Worm (Caenorhabditis elegans) whole organism, L2 larva: Measurements from ENCODE around the gene col-170.

ENCODE experiments used
- C34F6.9 ChIP-seq: fragments of 150-350 bp; optimal IDR thresholded peaks from 2 replicates; lab custom pipeline; 2014; ENCODE audit warnings: missing biosample characterization, missing genetic modification characterization
- F13H6.1 ChIP-seq: sonication (generic microtip); optimal IDR thresholded peaks from 2 replicates; lab custom pipeline; 2016; ENCODE audit warnings: missing genetic modification characterization, missing compliant biosample characterization
- R02D3.7 ChIP-seq: fragments of 150-350 bp; optimal IDR thresholded peaks from 2 replicates; lab custom pipeline; 2014; ENCODE audit warnings: missing biosample characterization, missing genetic modification characterization
- Y55F3AM.14 ChIP-seq: fragments of 200-800 bp; sonication (Bioruptor generic); optimal IDR thresholded peaks from 2 replicates; lab custom pipeline; 2018; ENCODE audit warnings: mild to moderate bottlenecking, missing genetic modification characterization, missing compliant biosample characterization
- ZK546.5 ChIP-seq: sonication (generic microtip); optimal IDR thresholded peaks from 2 replicates; lab custom pipeline; 2017; ENCODE audit warnings: missing biosample characterization, missing genetic modification characterization
- alr-1 ChIP-seq: fragments of 150-350 bp; optimal IDR thresholded peaks from 2 replicates; lab custom pipeline; 2014; ENCODE audit warnings: missing biosample characterization, missing genetic modification characterization
- aly-2 ChIP-seq: fragments of 150-350 bp; optimal IDR thresholded peaks from 2 replicates; lab custom pipeline; 2014; ENCODE audit warnings: missing biosample characterization, missing genetic modification characterization
- ama-1 ChIP-seq: fragments of 150-350 bp; optimal IDR thresholded peaks from 2 replicates; lab custom pipeline; 2018; ENCODE audit warnings: inconsistent platforms
- blmp-1 ChIP-seq: sonication (generic microtip); optimal IDR thresholded peaks from 2 replicates; lab custom pipeline; 2017; ENCODE audit warnings: missing genetic modification characterization, mild to moderate bottlenecking, missing compliant biosample characterization, antibody characterized with exemption, moderate library complexity; ENCODE audit not compliant: insufficient read depth
- ceh-16 ChIP-seq: fragments of 150-350 bp; optimal IDR thresholded peaks from 2 replicates; lab custom pipeline; 2014; ENCODE audit warnings: missing biosample characterization, missing genetic modification characterization
- ceh-82 ChIP-seq: fragments of 150-350 bp; optimal IDR thresholded peaks from 2 replicates; lab custom pipeline; 2014; ENCODE audit warnings: missing biosample characterization, missing genetic modification characterization
- crh-2 ChIP-seq: sonication (generic microtip); optimal IDR thresholded peaks from 2 replicates; lab custom pipeline; 2017; ENCODE audit warnings: missing biosample characterization, missing genetic modification characterization
- dmd-4 ChIP-seq: sonication (generic microtip); optimal IDR thresholded peaks from 2 replicates; lab custom pipeline; 2017; ENCODE audit warnings: missing biosample characterization, missing genetic modification characterization
- egl-27 ChIP-seq: sonication (generic microtip); optimal IDR thresholded peaks from 3 replicates; lab custom pipeline; 2017; ENCODE audit warnings: missing biosample characterization, missing genetic modification reagents, missing genetic modification characterization
- elt-1 ChIP-seq: fragments of 150-350 bp; optimal IDR thresholded peaks from 2 replicates; lab custom pipeline; 2014; ENCODE audit warnings: missing biosample characterization, missing genetic modification characterization
- elt-3 ChIP-seq: sonication (generic microtip); optimal IDR thresholded peaks from 2 replicates; lab custom pipeline; 2017; ENCODE audit warnings: missing biosample characterization, missing genetic modification characterization
- fos-1 ChIP-seq: fragments of 150-350 bp; optimal IDR thresholded peaks from 2 replicates; lab custom pipeline; 2014; ENCODE audit warnings: missing biosample characterization, missing genetic modification characterization
- gmeb-1 ChIP-seq: fragments of 150-350 bp; optimal IDR thresholded peaks from 2 replicates; lab custom pipeline; 2014; ENCODE audit warnings: missing biosample characterization, missing genetic modification characterization
- lin-11 ChIP-seq: fragments of 150-350 bp; sonication (generic microtip); optimal IDR thresholded peaks from 2 replicates; lab custom pipeline; 2014; ENCODE audit warnings: missing biosample characterization, missing genetic modification characterization, inconsistent platforms, mixed read lengths
- lin-13 ChIP-seq: fragments of 150-350 bp; optimal IDR thresholded peaks from 2 replicates; lab custom pipeline; 2014; ENCODE audit warnings: missing biosample characterization, missing genetic modification reagents, missing genetic modification characterization
- lin-39 ChIP-seq: fragments of 150-350 bp; optimal IDR thresholded peaks from 2 replicates; lab custom pipeline; 2014; ENCODE audit warnings: missing biosample characterization, missing genetic modification reagents, missing genetic modification characterization
- lsy-2 ChIP-seq, 2 experiments: fragments of 150-350 bp in 1 of 2; sonication (generic microtip) in 1 of 2; optimal IDR thresholded peaks; 2 replicates each; lab custom pipeline; 2014 to 2017; ENCODE audit warnings: missing biosample characterization in 2 of 2, missing genetic modification characterization in 2 of 2
- mab-5 ChIP-seq: fragments of 150-350 bp; optimal IDR thresholded peaks from 2 replicates; lab custom pipeline; 2014; ENCODE audit warnings: missing biosample characterization, missing genetic modification characterization
- mbf-1 ChIP-seq: sonication (generic microtip); optimal IDR thresholded peaks from 2 replicates; lab custom pipeline; 2017; ENCODE audit warnings: missing biosample characterization, missing genetic modification characterization
- mdl-1 ChIP-seq, 2 experiments: fragments of 150-350 bp in 1 of 2; sonication (generic microtip) in 1 of 2; optimal IDR thresholded peaks; 2 replicates each; lab custom pipeline; 2017; ENCODE audit warnings: missing biosample characterization in 2 of 2, missing genetic modification characterization in 2 of 2
- nhr-10 ChIP-seq: sonication (generic microtip); optimal IDR thresholded peaks from 2 replicates; lab custom pipeline; 2017; ENCODE audit warnings: missing biosample characterization, missing genetic modification characterization
- nhr-11 ChIP-seq: fragments of 150-350 bp; optimal IDR thresholded peaks from 2 replicates; lab custom pipeline; 2014; ENCODE audit warnings: missing biosample characterization, missing genetic modification characterization
- nhr-12 ChIP-seq: fragments of 150-350 bp; optimal IDR thresholded peaks from 2 replicates; lab custom pipeline; 2014; ENCODE audit warnings: missing biosample characterization, missing genetic modification characterization
- nhr-129 ChIP-seq: fragments of 150-350 bp; optimal IDR thresholded peaks from 2 replicates; lab custom pipeline; 2014; ENCODE audit warnings: missing biosample characterization, missing genetic modification characterization
- nhr-21 ChIP-seq: fragments of 150-350 bp; optimal IDR thresholded peaks from 2 replicates; lab custom pipeline; 2014; ENCODE audit warnings: missing biosample characterization, missing genetic modification characterization
- nhr-23 ChIP-seq: fragments of 150-350 bp; optimal IDR thresholded peaks from 2 replicates; lab custom pipeline; 2014; ENCODE audit warnings: missing biosample characterization, missing genetic modification reagents, missing genetic modification characterization
- nhr-237 ChIP-seq: fragments of 150-350 bp; optimal IDR thresholded peaks from 2 replicates; lab custom pipeline; 2014; ENCODE audit warnings: missing biosample characterization, missing genetic modification characterization
- nhr-25 ChIP-seq: fragments of 150-350 bp; sonication (generic microtip); optimal IDR thresholded peaks from 3 replicates; lab custom pipeline; 2014; ENCODE audit warnings: missing biosample characterization, missing genetic modification characterization
- nhr-6 ChIP-seq: fragments of 150-350 bp; optimal IDR thresholded peaks from 2 replicates; lab custom pipeline; 2014; ENCODE audit warnings: missing biosample characterization, missing genetic modification characterization
- nhr-77 ChIP-seq: fragments of 150-350 bp; optimal IDR thresholded peaks from 2 replicates; lab custom pipeline; 2014; ENCODE audit warnings: missing biosample characterization, missing genetic modification characterization
- peb-1 ChIP-seq: fragments of 150-350 bp; optimal IDR thresholded peaks from 2 replicates; lab custom pipeline; 2014; ENCODE audit warnings: missing biosample characterization, missing genetic modification characterization
- sem-4 ChIP-seq: fragments of 150-350 bp; optimal IDR thresholded peaks from 2 replicates; lab custom pipeline; 2014; ENCODE audit warnings: missing biosample characterization, missing genetic modification reagents, missing genetic modification characterization
- skn-1 ChIP-seq: sonication (generic microtip); optimal IDR thresholded peaks from 2 replicates; lab custom pipeline; 2017; ENCODE audit warnings: missing biosample characterization, missing genetic modification characterization
- sma-3 ChIP-seq: sonication (generic microtip); optimal IDR thresholded peaks from 2 replicates; lab custom pipeline; 2016; ENCODE audit warnings: missing genetic modification reagents, missing genetic modification characterization, missing compliant biosample characterization
- sma-9 ChIP-seq, 2 experiments: fragments of 150-350 bp in 1 of 2; sonication (generic microtip) in 1 of 2; optimal IDR thresholded peaks; 2 replicates each; lab custom pipeline; 2014 to 2016; ENCODE audit warnings: missing genetic modification characterization in 2 of 2, mild to moderate bottlenecking in 1 of 2, missing biosample characterization in 1 of 2, missing compliant biosample characterization in 1 of 2, missing genetic modification reagents in 1 of 2, moderate library complexity in 1 of 2
- snpc-4 ChIP-seq: fragments of 150-350 bp; optimal IDR thresholded peaks from 2 replicates; lab custom pipeline; 2014; ENCODE audit warnings: missing biosample characterization, missing genetic modification characterization
- unc-39 ChIP-seq: fragments of 150-350 bp; optimal IDR thresholded peaks from 2 replicates; lab custom pipeline; 2014; ENCODE audit warnings: missing biosample characterization, missing genetic modification characterization
- unc-55 ChIP-seq: fragments of 150-350 bp; sonication (generic microtip); optimal IDR thresholded peaks from 3 replicates; lab custom pipeline; 2014; ENCODE audit warnings: missing biosample characterization, missing genetic modification reagents, missing genetic modification characterization
- unc-62 ChIP-seq: fragments of 150-350 bp; optimal IDR thresholded peaks from 2 replicates; lab custom pipeline; 2014; ENCODE audit warnings: missing biosample characterization, missing genetic modification reagents, missing genetic modification characterization
- zag-1 ChIP-seq: fragments of 150-350 bp; optimal IDR thresholded peaks from 2 replicates; lab custom pipeline; 2014; ENCODE audit warnings: missing biosample characterization, missing genetic modification characterization
- ztf-1 ChIP-seq: fragments of 200-800 bp; sonication (Bioruptor generic); conservative IDR thresholded peaks from 2 replicates; pipeline ENCODE4 v1.3.6; 2022; ENCODE audit warnings: missing genetic modification characterization, missing compliant biosample characterization
- ztf-11 ChIP-seq: sonication (generic microtip); optimal IDR thresholded peaks from 2 replicates; lab custom pipeline; 2017; ENCODE audit warnings: missing biosample characterization, missing genetic modification characterization
- ztf-4 ChIP-seq: fragments of 150-350 bp; optimal IDR thresholded peaks from 2 replicates; lab custom pipeline; 2014; ENCODE audit warnings: missing biosample characterization, missing genetic modification characterization

col-170 gene

DNA sequence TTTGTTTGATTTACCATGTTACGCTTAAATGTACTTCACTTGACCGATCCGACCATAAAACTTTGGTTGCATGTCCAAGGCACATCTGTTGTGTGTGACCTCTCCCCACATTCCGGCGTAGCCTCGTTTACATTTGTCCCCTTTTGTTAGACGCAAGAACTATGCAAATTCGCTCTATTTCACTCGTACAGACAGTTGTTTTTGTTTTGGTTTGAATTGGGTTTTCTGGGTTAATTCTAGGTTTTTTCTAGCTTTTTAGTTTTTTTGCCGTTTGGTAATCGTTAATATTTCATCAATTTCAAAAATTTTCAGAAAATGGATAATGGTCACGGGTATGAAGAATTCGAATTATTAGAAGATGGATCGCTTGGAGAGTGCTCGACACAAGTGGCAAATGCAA is 38.7 kb upstream of the col-170 start, which contains the start of gene mom-1:
Gene mom-1 (plus strand): TSS at position 301 of the 400 bp plus-strand sequence.
- TF ChIP-seq snpc-4 (tag; lab: Kevin White, UChicago) (no peak), nhr-77 (no peak), lin-13 (GFP tag; lab: Kevin White, UChicago) (no peak), ceh-16 (no peak), blmp-1 (tag; lab: Kevin White, UChicago) (no peak), lin-39 (tag; lab: Kevin White, UChicago) (no peak), dmd-4 (tag; lab: Kevin White, UChicago) (no peak), unc-39 (tag; lab: Kevin White, UChicago) (no peak), unc-62 (no peak), nhr-6 (no peak), nhr-21 (no peak), ztf-11 (tag; lab: Kevin White, UChicago) (no peak), nhr-25 (no peak), unc-55 (no peak), nhr-12 (no peak), lsy-2 (tag; optimal IDR thresholded peaks at IDR 0.05; lab: Kevin White, UChicago) (no peak), sma-9 (GFP tag; optimal IDR thresholded peaks at IDR 0.05; lab: Kevin White, UChicago) (no peak), sma-9 (tag; optimal IDR thresholded peaks at IDR 0.05; lab: Kevin White, UChicago) (no peak), aly-2 (tag; lab: Kevin White, UChicago) (no peak), gmeb-1 (tag; lab: Kevin White, UChicago) (no peak)

- TF ChIP-seq mab-5 (peak; percentile 99), ama-1 (lab: Kevin White, UChicago) (peak; percentile 56), sem-4 (tag; lab: Kevin White, UChicago) (peak; percentile 97), lsy-2 (tag; optimal IDR thresholded peaks at IDR 0.05; lab: Kevin White, UChicago) (peak; percentile 97), dmd-4 (tag; lab: Kevin White, UChicago) (peak; percentile 81), nhr-12 (peak; percentile 70), aly-2 (tag; lab: Kevin White, UChicago) (peak; percentile 87), crh-2 (peak; percentile 100), blmp-1 (tag; lab: Kevin White, UChicago) (peak; percentile 82), peb-1 (tag; lab: Kevin White, UChicago) (peak; percentile 50), ceh-16 (peak; percentile 99), fos-1 (tag; lab: Kevin White, UChicago) (peak; percentile 99), ZK546.5 (tag; lab: Kevin White, UChicago) (peak; percentile 88), R02D3.7 (tag; lab: Kevin White, UChicago) (peak; percentile 81), snpc-4 (tag; lab: Kevin White, UChicago) (peak; percentile 88), nhr-129 (tag; lab: Kevin White, UChicago) (peak; percentile 100), mbf-1 (tag; lab: Kevin White, UChicago) (peak; percentile 77), nhr-6 (peak; percentile 99), mdl-1 (tag; optimal IDR thresholded peaks at IDR 0.05; lab: Kevin White, UChicago) (peak; percentile 94 to 96), ceh-82 (tag; lab: Kevin White, UChicago) (peak; percentile 99), ztf-4 (tag; lab: Kevin White, UChicago) (peak; percentile 97), Y55F3AM.14 (GFP tag; lab: Kevin White, UChicago) (peak; percentile 95), nhr-10 (tag; lab: Kevin White, UChicago) (peak; percentile 99), C34F6.9 (tag; lab: Kevin White, UChicago) (peak; percentile 98), nhr-237 (peak; percentile 99), unc-39 (tag; lab: Kevin White, UChicago) (peak; percentile 97), alr-1 (tag; lab: Kevin White, UChicago) (no peak), nhr-25 (peak; percentile 99), skn-1 (peak; percentile 86), lin-13 (GFP tag; lab: Kevin White, UChicago) (peak; percentile 99), unc-55 (peak; percentile 100), nhr-21 (peak; percentile 100), nhr-23 (tag; lab: Kevin White, UChicago) (no peak), zag-1 (tag; lab: Kevin White, UChicago) (peak; percentile 98), sma-9 (GFP tag; optimal IDR thresholded peaks at IDR 0.05; lab: Kevin White, UChicago) (peak; percentile 99), sma-9 (tag; optimal IDR thresholded peaks at IDR 0.05; lab: Kevin White, UChicago) (peak; percentile 95), elt-3 (tag; lab: Kevin White, UChicago) (peak; percentile 95), nhr-11 (peak; percentile 76), ztf-11 (tag; lab: Kevin White, UChicago) (peak; percentile 84), elt-1 (tag; lab: Kevin White, UChicago) (peak; percentile 50), gmeb-1 (tag; lab: Kevin White, UChicago) (peak; percentile 96), lin-39 (tag; lab: Kevin White, UChicago) (peak; percentile 93), ztf-1 (peak; percentile 95), nhr-77 (peak; percentile 97), unc-62 (peak; percentile 94), lin-11 (tag; lab: Kevin White, UChicago) (peak; percentile 99), egl-27 (tag; lab: Kevin White, UChicago) (peak; percentile 99), F13H6.1 (tag; lab: Kevin White, UChicago) (peak; percentile 99), sma-3 (GFP tag; lab: Kevin White, UChicago) (peak; percentile 99)
These were observed 35.1 kb upstream of the col-170 start for ce11 chrX:6296402-6296844.
